Fruit fly (Drosophila melanogaster) whole organism: ENCODE data around the gene CG42445.

Source experiments
- CG8478 ChIP-seq: fragments of >200 bp; optimal IDR thresholded peaks from 2 replicates; lab custom pipeline; 2018; ENCODE audit warnings: inconsistent platforms
- psq ChIP-seq: fragments of >200 bp; optimal IDR thresholded peaks from 2 replicates; lab custom pipeline; 2017
- usp ChIP-seq: fragments of >200 bp; optimal IDR thresholded peaks from 2 replicates; lab custom pipeline; 2017; ENCODE audit warnings: missing biosample characterization, missing genetic modification characterization, mixed read lengths

dm6 chr3L:8151727-8152199 is 6.9 kb downstream of the CG42445 start, which contains the start of gene CG13676:
- TF ChIP-seq psq (no peak), CG8478 (lab: Kevin White, UChicago) (no peak), usp (no peak)
